Fruit fly (Drosophila melanogaster) whole organism, pupa: Measurements from ENCODE around the gene Fit2.

Source experiments
- CG10348 ChIP-seq: fragments of 200-800 bp; sonication (Bioruptor generic); IDR thresholded peaks from 2 replicates; pipeline ENCODE4 v1.3.6; 2022; ENCODE audit warnings: missing biosample characterization, missing genetic modification characterization
- CG12605 ChIP-seq: fragments of 200-800 bp; sonication (Bioruptor generic); IDR thresholded peaks from 2 replicates; pipeline ENCODE4 v1.3.6; 2022; ENCODE audit warnings: missing biosample characterization, missing genetic modification characterization
- CG13204 ChIP-seq: fragments of 200-800 bp; sonication (Bioruptor generic); optimal IDR thresholded peaks from 2 replicates; lab custom pipeline; 2018; ENCODE audit warnings: missing biosample characterization, mild to moderate bottlenecking, missing genetic modification characterization, moderate library complexity
- CG14655 ChIP-seq: fragments of 200-800 bp; sonication (Bioruptor generic); optimal IDR thresholded peaks from 3 replicates; lab custom pipeline; 2017; ENCODE audit warnings: mild to moderate bottlenecking, missing biosample characterization, missing genetic modification reagents, missing genetic modification characterization
- CG15710 ChIP-seq: fragments of 200-800 bp; sonication (Bioruptor generic); optimal IDR thresholded peaks from 2 replicates; lab custom pipeline; 2018; ENCODE audit warnings: missing biosample characterization, mild to moderate bottlenecking, missing genetic modification characterization, moderate library complexity
- CG17806 ChIP-seq: fragments of 200-800 bp; sonication (Bioruptor generic); optimal IDR thresholded peaks from 2 replicates; lab custom pipeline; 2018; ENCODE audit warnings: missing biosample characterization, mild to moderate bottlenecking, missing genetic modification characterization, moderate library complexity
- CG32121 ChIP-seq: fragments of 200-800 bp; sonication (Bioruptor generic); IDR thresholded peaks from 2 replicates; pipeline ENCODE4 v1.3.6; 2022; ENCODE audit warnings: missing biosample characterization, missing genetic modification characterization
- CG34367 ChIP-seq: fragments of 200-800 bp; sonication (Bioruptor generic); optimal IDR thresholded peaks from 2 replicates; lab custom pipeline; 2018; ENCODE audit warnings: missing biosample characterization, mild to moderate bottlenecking, missing genetic modification characterization
- CG4496 ChIP-seq: fragments of 200-800 bp; sonication (Bioruptor generic); IDR thresholded peaks from 3 replicates; pipeline ENCODE4 v1.3.6; 2022; ENCODE audit warnings: missing biosample characterization, missing genetic modification characterization
- CG8159 ChIP-seq: fragments of 200-800 bp; sonication (Bioruptor generic); optimal IDR thresholded peaks from 3 replicates; lab custom pipeline; 2018; ENCODE audit warnings: missing biosample characterization, mild to moderate bottlenecking, missing genetic modification characterization, moderate library complexity
- CG8301 ChIP-seq: fragments of 200-800 bp; sonication (Bioruptor generic); optimal IDR thresholded peaks from 2 replicates; lab custom pipeline; 2018; ENCODE audit warnings: missing biosample characterization, mild to moderate bottlenecking, missing genetic modification characterization
- CG9948 ChIP-seq: fragments of 200-800 bp; sonication (Bioruptor generic); optimal IDR thresholded peaks from 2 replicates; lab custom pipeline; 2018; ENCODE audit warnings: missing biosample characterization, mild to moderate bottlenecking, missing genetic modification characterization, moderate library complexity
- D1 ChIP-seq: fragments of 200-800 bp; sonication (Bioruptor generic); optimal IDR thresholded peaks from 2 replicates; lab custom pipeline; 2018; ENCODE audit warnings: missing biosample characterization, mild to moderate bottlenecking, missing genetic modification characterization, moderate library complexity
- EcR ChIP-seq: fragments of 200-800 bp; sonication (Bioruptor generic); optimal IDR thresholded peaks from 3 replicates; lab custom pipeline; 2019; ENCODE audit warnings: missing biosample characterization, missing genetic modification characterization, mild to moderate bottlenecking, moderate library complexity, missing genetic modification reagents
- Ets98B ChIP-seq: fragments of 200-800 bp; sonication (Bioruptor generic); IDR thresholded peaks from 2 replicates; pipeline ENCODE4 v1.3.6; 2022; ENCODE audit warnings: missing biosample characterization, missing genetic modification characterization
- Pif1A ChIP-seq: fragments of 200-800 bp; sonication (Bioruptor generic); optimal IDR thresholded peaks from 3 replicates; lab custom pipeline; 2016; ENCODE audit warnings: missing biosample characterization, missing genetic modification characterization
- Pif1B ChIP-seq: fragments of 200-800 bp; sonication (Bioruptor generic); optimal IDR thresholded peaks from 3 replicates; lab custom pipeline; 2016; ENCODE audit warnings: missing biosample characterization, missing genetic modification characterization
- Snoo ChIP-seq: fragments of 200-800 bp; sonication (Bioruptor generic); optimal IDR thresholded peaks from 3 replicates; lab custom pipeline; 2017; ENCODE audit warnings: missing biosample characterization, mild to moderate bottlenecking, missing genetic modification characterization, inconsistent platforms
- fd96Ca ChIP-seq: fragments of 200-800 bp; sonication (Bioruptor generic); IDR thresholded peaks from 3 replicates; pipeline ENCODE4 v1.3.6; 2022; ENCODE audit warnings: missing biosample characterization, missing genetic modification characterization
- gl ChIP-seq: fragments of 200-800 bp; sonication (Bioruptor generic); optimal IDR thresholded peaks from 2 replicates; lab custom pipeline; 2018; ENCODE audit warnings: missing biosample characterization, mild to moderate bottlenecking, missing genetic modification characterization
- rn ChIP-seq: fragments of 200-800 bp; sonication (Bioruptor generic); IDR thresholded peaks from 2 replicates; pipeline ENCODE4 v1.3.6; 2022; ENCODE audit warnings: missing biosample characterization, missing genetic modification characterization

Fit2 gene

dm6 chr3L:17016576-17016917, 7.6 kb upstream of the Fit2 start:
- TF ChIP-seq Snoo (no peak), CG15710 (tag; lab: Kevin White, UChicago) (no peak), CG32121 (no peak), CG34367 (tag; lab: Kevin White, UChicago) (no peak), fd96Ca (GFP tag; lab: Robert Waterston, UW) (no peak), CG8159 (tag; lab: Kevin White, UChicago) (no peak), D1 (tag; lab: Kevin White, UChicago) (no peak), EcR (GFP tag; lab: Kevin White, UChicago) (no peak), CG9948 (no peak), gl (tag; lab: Kevin White, UChicago) (no peak), CG13204 (no peak), CG4496 (GFP tag; lab: Robert Waterston, UW) (no peak), rn (GFP tag; lab: Robert Waterston, UW) (no peak), Pif1A (GFP tag; lab: Kevin White, UChicago) (no peak)

- TF ChIP-seq CG12605 (GFP tag; lab: Robert Waterston, UW) = no peak
- no peak for TF ChIP-seq gl (tag; lab: Kevin White, UChicago)
- no peak for TF ChIP-seq CG15710 (tag; lab: Kevin White, UChicago)
- no peak for TF ChIP-seq Snoo
- TF ChIP-seq Pif1A (GFP tag; lab: Kevin White, UChicago) = no peak
- TF ChIP-seq Pif1B = no peak
- no peak for TF ChIP-seq D1 (tag; lab: Kevin White, UChicago)
- no peak for TF ChIP-seq CG8159 (tag; lab: Kevin White, UChicago)
- TF ChIP-seq CG10348 = no peak
- TF ChIP-seq CG34367 (tag; lab: Kevin White, UChicago) = no peak
- no peak for TF ChIP-seq CG17806
- TF ChIP-seq CG4496 (GFP tag; lab: Robert Waterston, UW) = no peak
- TF ChIP-seq CG9948 = no peak
- TF ChIP-seq EcR (GFP tag; lab: Kevin White, UChicago) = no peak
- TF ChIP-seq, all 21 proteins: peak for 0
Measured at dm6 chr3L:17022756-17023155, 1.4 kb upstream of the Fit2 start, which contains the start of gene CG6652. TSS of gene CG6652 (minus strand) at chr3L:17022856.

- no peak for TF ChIP-seq CG17806
- TF ChIP-seq fd96Ca (GFP tag; lab: Robert Waterston, UW) = no peak
- TF ChIP-seq CG15710 (tag; lab: Kevin White, UChicago) = no peak
- TF ChIP-seq Snoo = no peak
- TF ChIP-seq D1 (tag; lab: Kevin White, UChicago) = no peak
- TF ChIP-seq CG4496 (GFP tag; lab: Robert Waterston, UW) = no peak
- no peak for TF ChIP-seq gl (tag; lab: Kevin White, UChicago)
- no peak for TF ChIP-seq EcR (GFP tag; lab: Kevin White, UChicago)
- TF ChIP-seq Pif1A (GFP tag; lab: Kevin White, UChicago) = no peak
- TF ChIP-seq CG9948 = no peak
- TF ChIP-seq CG13204 = no peak
- TF ChIP-seq Pif1B = no peak
- no peak for TF ChIP-seq CG8159 (tag; lab: Kevin White, UChicago)
- no peak for TF ChIP-seq CG10348
- TF ChIP-seq CG32121 = no peak
- TF ChIP-seq rn (GFP tag; lab: Robert Waterston, UW) = no peak
- no peak for TF ChIP-seq Ets98B (GFP tag; lab: Robert Waterston, UW)
- no peak for TF ChIP-seq CG8301 (tag; lab: Kevin White, UChicago)
- no peak for TF ChIP-seq CG12605 (GFP tag; lab: Robert Waterston, UW)
Measured at dm6 chr3L:17023641-17024040, 487 bp upstream of the Fit2 start, which contains the start of gene a10. TSS of gene a10 (minus strand) at chr3L:17023741.

dm6 chr3L:17027310-17027709, 3.2 kb downstream of the Fit2 start, which contains the start of gene CG7730:
TSS of gene CG7730 (plus strand) at chr3L:17027515.
- TF ChIP-seq CG34367 (tag; lab: Kevin White, UChicago) = no peak
- TF ChIP-seq CG9948 = no peak
- TF ChIP-seq, all 21 proteins: peak for 0

dm6 chr3L:17031971-17032370, 7.8 kb downstream of the Fit2 start, which contains the start of gene Ilp8:
TSS of gene Ilp8 (minus strand) at chr3L:17032080.
- no peak for TF ChIP-seq CG12605 (GFP tag; lab: Robert Waterston, UW)
- peak; percentile 12; the same call in 1 of the 2 replicates for TF ChIP-seq Ets98B (GFP tag; lab: Robert Waterston, UW)
- TF ChIP-seq Snoo = no peak
- no peak for TF ChIP-seq CG15710 (tag; lab: Kevin White, UChicago)
- TF ChIP-seq CG4496 (GFP tag; lab: Robert Waterston, UW) = 0 out of 3 replicates have a peak, but pooled peaks have one; percentile 36
- TF ChIP-seq CG17806 = no peak
- no peak for TF ChIP-seq CG13204
- TF ChIP-seq, all 21 proteins: peak for 2

- TF ChIP-seq EcR (GFP tag; lab: Kevin White, UChicago) (no peak), fd96Ca (GFP tag; lab: Robert Waterston, UW) (no peak), Snoo (peak; percentile 32), CG8301 (tag; lab: Kevin White, UChicago) (no peak)
Measured at dm6 chr3L:17033309-17033708, 9.2 kb downstream of the Fit2 start.

- no peak for TF ChIP-seq Pif1A (GFP tag; lab: Kevin White, UChicago)
- TF ChIP-seq CG8159 (tag; lab: Kevin White, UChicago) = no peak
- TF ChIP-seq CG32121 = no peak
- no peak for TF ChIP-seq EcR (GFP tag; lab: Kevin White, UChicago)
- TF ChIP-seq D1 (tag; lab: Kevin White, UChicago) = no peak
- no peak for TF ChIP-seq CG9948
- TF ChIP-seq Snoo = no peak
- TF ChIP-seq CG4496 (GFP tag; lab: Robert Waterston, UW) = no peak
- no peak for TF ChIP-seq CG34367 (tag; lab: Kevin White, UChicago)
- TF ChIP-seq fd96Ca (GFP tag; lab: Robert Waterston, UW) = no peak
- no peak for TF ChIP-seq Ets98B (GFP tag; lab: Robert Waterston, UW)
- TF ChIP-seq CG13204 = no peak
- TF ChIP-seq CG17806 = no peak
- no peak for TF ChIP-seq CG12605 (GFP tag; lab: Robert Waterston, UW)
- no peak for TF ChIP-seq Pif1B
- no peak for TF ChIP-seq CG10348
- TF ChIP-seq CG14655 = no peak
- no peak for TF ChIP-seq rn (GFP tag; lab: Robert Waterston, UW)
Measured at dm6 chr3L:17035492-17035891, 11.4 kb downstream of the Fit2 start, which contains the start of gene beg. TSS of gene beg (plus strand) at chr3L:17035668.
